Worm (Caenorhabditis elegans) whole organism, young adult: Measurements from ENCODE around the gene dod-22.

Experiments used
- B0336.3 ChIP-seq: fragments of 200-800 bp; sonication (Bioruptor generic); IDR thresholded peaks from 2 replicates; pipeline ENCODE4 v1.3.6; 2022; ENCODE audit warnings: missing genetic modification characterization, missing compliant biosample characterization
- F33H1.4 ChIP-seq: fragments of 200-800 bp; sonication (Bioruptor generic); IDR thresholded peaks from 2 replicates; pipeline ENCODE4 v1.3.6; 2022; ENCODE audit warnings: missing genetic modification reagents, missing genetic modification characterization, missing compliant biosample characterization
- F37B4.10 ChIP-seq: fragments of 200-800 bp; sonication (Bioruptor generic); IDR thresholded peaks from 2 replicates; pipeline ENCODE4 v1.3.6; 2022; ENCODE audit warnings: missing genetic modification characterization, missing compliant biosample characterization
- F57A8.1 ChIP-seq: fragments of 200-800 bp; sonication (Bioruptor generic); optimal IDR thresholded peaks from 2 replicates; lab custom pipeline; 2018; ENCODE audit warnings: mild to moderate bottlenecking, missing genetic modification characterization, moderate library complexity, missing compliant biosample characterization
- K11D2.4 ChIP-seq: fragments of 200-800 bp; sonication (Bioruptor generic); IDR thresholded peaks from 2 replicates; pipeline ENCODE4 v1.3.6; 2022; ENCODE audit warnings: missing genetic modification reagents, missing genetic modification characterization, missing compliant biosample characterization
- Y95B8A.8 ChIP-seq: fragments of 200-800 bp; sonication (Bioruptor generic); IDR thresholded peaks from 2 replicates; pipeline ENCODE4 v1.3.6; 2022; ENCODE audit warnings: missing genetic modification reagents, missing genetic modification characterization, missing compliant biosample characterization
- ZK185.1 ChIP-seq: sonication (generic microtip); optimal IDR thresholded peaks from 2 replicates; lab custom pipeline; 2016; ENCODE audit warnings: mild to moderate bottlenecking, missing genetic modification characterization, missing compliant biosample characterization; ENCODE audit not compliant: poor library complexity, severe bottlenecking
- akir-1 ChIP-seq: fragments of 200-800 bp; sonication (Bioruptor generic); optimal IDR thresholded peaks from 2 replicates; lab custom pipeline; 2018; ENCODE audit warnings: mild to moderate bottlenecking, missing genetic modification characterization, moderate library complexity, missing compliant biosample characterization
- aptf-2 ChIP-seq: fragments of 200-800 bp; sonication (Bioruptor generic); conservative IDR thresholded peaks from 2 replicates; pipeline ENCODE4 v1.3.6; 2022; ENCODE audit warnings: missing genetic modification reagents, missing genetic modification characterization, missing compliant biosample characterization
- atf-7 ChIP-seq: sonication (generic microtip); optimal IDR thresholded peaks from 2 replicates; lab custom pipeline; 2017; ENCODE audit warnings: mild to moderate bottlenecking, missing genetic modification characterization, missing compliant biosample characterization
- attf-6 ChIP-seq: fragments of 200-800 bp; sonication (Bioruptor generic); IDR thresholded peaks from 2 replicates; pipeline ENCODE4 v1.3.6; 2022; ENCODE audit warnings: missing genetic modification reagents, missing genetic modification characterization, missing compliant biosample characterization
- cebp-1 ChIP-seq, 2 experiments: fragments of 200-800 bp in 1 of 2; sonication (Bioruptor generic) in 1 of 2; sonication (generic microtip) in 1 of 2; IDR thresholded peaks in 1 of 2; optimal IDR thresholded peaks in 1 of 2; 2 replicates each; pipeline versions ENCODE4 v1.3.6 to Lab custom; 2017 to 2022; ENCODE audit warnings: missing compliant biosample characterization in 2 of 2, missing genetic modification characterization in 2 of 2, mild to moderate bottlenecking in 1 of 2, missing genetic modification reagents in 1 of 2, moderate library complexity in 1 of 2
- ceh-58 ChIP-seq: fragments of 200-800 bp; sonication (Bioruptor generic); IDR thresholded peaks from 2 replicates; pipeline ENCODE4 v1.3.6; 2022; ENCODE audit warnings: missing genetic modification characterization, missing compliant biosample characterization
- ceh-91 ChIP-seq: fragments of 200-800 bp; sonication (Bioruptor generic); IDR thresholded peaks from 2 replicates; pipeline ENCODE4 v1.3.6; 2022; ENCODE audit warnings: missing genetic modification reagents, missing genetic modification characterization, missing compliant biosample characterization
- die-1 ChIP-seq: sonication (generic microtip); optimal IDR thresholded peaks from 2 replicates; lab custom pipeline; 2016; ENCODE audit warnings: missing genotype, mild to moderate bottlenecking, missing genetic modification characterization, missing compliant biosample characterization
- dox-1 ChIP-seq: fragments of 200-800 bp; sonication (Bioruptor generic); IDR thresholded peaks from 2 replicates; pipeline ENCODE4 v1.3.6; 2022; ENCODE audit warnings: missing genetic modification reagents, missing genetic modification characterization, missing compliant biosample characterization
- dpff-1 ChIP-seq: sonication (generic microtip); optimal IDR thresholded peaks from 2 replicates; lab custom pipeline; 2017; ENCODE audit warnings: mild to moderate bottlenecking, missing genetic modification characterization, missing compliant biosample characterization
- ets-4 ChIP-seq: fragments of 200-800 bp; sonication (Bioruptor generic); optimal IDR thresholded peaks from 2 replicates; lab custom pipeline; 2018; ENCODE audit warnings: mild to moderate bottlenecking, missing genetic modification characterization, missing compliant biosample characterization
- lin-26 ChIP-seq: fragments of 200-800 bp; sonication (Bioruptor generic); IDR thresholded peaks from 2 replicates; pipeline ENCODE4 v1.3.6; 2022; ENCODE audit warnings: missing genetic modification reagents, missing genetic modification characterization, missing compliant biosample characterization
- lin-35 ChIP-seq, 3 experiments: fragments of 150-350 bp in 2 of 3; sonication (generic microtip) in 1 of 3; optimal IDR thresholded peaks; 2 replicates each; lab custom pipeline; 2014 to 2018; ENCODE audit warnings: missing biosample characterization in 3 of 3, missing genetic modification characterization in 3 of 3, missing genetic modification reagents in 3 of 3
- madf-8 ChIP-seq: fragments of 200-800 bp; sonication (Bioruptor generic); conservative IDR thresholded peaks from 2 replicates; pipeline ENCODE4 v1.3.6; 2022; ENCODE audit warnings: missing genetic modification reagents, missing genetic modification characterization, missing compliant biosample characterization
- mcd-1 ChIP-seq: fragments of 200-800 bp; sonication (Bioruptor generic); IDR thresholded peaks from 2 replicates; pipeline ENCODE4 v1.3.6; 2022; ENCODE audit warnings: missing genetic modification reagents, missing genetic modification characterization, missing compliant biosample characterization
- nfya-2 ChIP-seq: fragments of 200-800 bp; sonication (Bioruptor generic); IDR thresholded peaks from 2 replicates; pipeline ENCODE4 v1.3.6; 2022; ENCODE audit warnings: missing genetic modification reagents, missing genetic modification characterization, missing compliant biosample characterization
- nhr-80 ChIP-seq: sonication (generic microtip); optimal IDR thresholded peaks from 2 replicates; lab custom pipeline; 2016; ENCODE audit warnings: missing genetic modification characterization, missing compliant biosample characterization
- pha-4 ChIP-seq: fragments of 150-350 bp; sonication (generic microtip); optimal IDR thresholded peaks from 2 replicates; lab custom pipeline; 2014; ENCODE audit warnings: missing biosample characterization, missing genetic modification reagents, missing genetic modification characterization
- repo-1 ChIP-seq: sonication (generic microtip); optimal IDR thresholded peaks from 2 replicates; lab custom pipeline; 2017; ENCODE audit warnings: mild to moderate bottlenecking, missing genetic modification characterization, missing compliant biosample characterization
- snpc-1.3 ChIP-seq: sonication (generic microtip); optimal IDR thresholded peaks from 2 replicates; lab custom pipeline; 2017; ENCODE audit warnings: missing genetic modification characterization, mild to moderate bottlenecking, missing compliant biosample characterization, antibody characterized with exemption, moderate library complexity, missing genotype, missing genetic modification reagents; ENCODE audit not compliant: insufficient read depth
- sptf-2 ChIP-seq: fragments of 200-800 bp; sonication (Bioruptor generic); optimal IDR thresholded peaks from 2 replicates; lab custom pipeline; 2018; ENCODE audit warnings: mild to moderate bottlenecking, missing genetic modification characterization, missing compliant biosample characterization
- tbp1 ChIP-seq: fragments of 200-800 bp; sonication (Bioruptor generic); optimal IDR thresholded peaks from 2 replicates; lab custom pipeline; 2018; ENCODE audit warnings: mild to moderate bottlenecking, missing genetic modification characterization, missing compliant biosample characterization
- tbx-9 ChIP-seq: sonication (generic microtip); optimal IDR thresholded peaks from 2 replicates; lab custom pipeline; 2016; ENCODE audit warnings: borderline replicate concordance, missing genetic modification characterization, inconsistent platforms, missing compliant biosample characterization
- zfh-2 ChIP-seq: fragments of 200-800 bp; sonication (Bioruptor generic); conservative IDR thresholded peaks from 2 replicates; pipeline ENCODE4 v1.3.6; 2022; ENCODE audit warnings: missing genetic modification reagents, missing genetic modification characterization, missing compliant biosample characterization
- ztf-25 ChIP-seq: fragments of 200-800 bp; sonication (Bioruptor generic); IDR thresholded peaks from 2 replicates; pipeline ENCODE4 v1.3.6; 2022; ENCODE audit warnings: missing genetic modification reagents, missing genetic modification characterization, missing compliant biosample characterization

Gene dod-22

ce11 chrIV:12994376-12994775, 29.2 kb downstream of the dod-22 start, which contains the start of gene K10D11.4:
Gene K10D11.4 (minus strand): TSS chrIV:12994476.
- no peak for TF ChIP-seq mcd-1 (GFP tag; lab: Robert Waterston, UW)

- TF ChIP-seq ets-4 (no peak), pha-4 (tag; lab: Kevin White, UChicago) (no peak), B0336.3 (GFP tag; lab: Robert Waterston, UW) (no peak), atf-7 (no peak), repo-1 (tag; lab: Kevin White, UChicago) (no peak), ceh-58 (GFP tag; lab: Robert Waterston, UW) (no peak), aptf-2 (GFP tag; lab: Robert Waterston, UW) (no peak), zfh-2 (GFP tag; lab: Robert Waterston, UW) (no peak)
Measured at ce11 chrIV:12995886-12996285, 30.7 kb downstream of the dod-22 start, which contains the start of gene K10D11.7. Gene K10D11.7 (minus strand): TSS chrIV:12995986.

ce11 chrIV:12997560-12997959, 32.4 kb downstream of the dod-22 start:
- no peak for TF ChIP-seq dpff-1 (tag; lab: Kevin White, UChicago)
- TF ChIP-seq tbx-9 (tag; lab: Kevin White, UChicago) = no peak
- TF ChIP-seq lin-35 (GFP tag; optimal IDR thresholded peaks at IDR 0.05; lab: Kevin White, UChicago) = no peak
- no peak for TF ChIP-seq akir-1
- no peak for TF ChIP-seq lin-26 (GFP tag; lab: Robert Waterston, UW)
- TF ChIP-seq ceh-91 (GFP tag; lab: Robert Waterston, UW) = no peak
- TF ChIP-seq Y95B8A.8 (GFP tag; lab: Robert Waterston, UW) = no peak
- TF ChIP-seq madf-8 = no peak
- no peak for TF ChIP-seq sptf-2 (GFP tag; lab: Kevin White, UChicago)
- no peak for TF ChIP-seq dox-1

- no peak for TF ChIP-seq tbp1 (GFP tag; lab: Kevin White, UChicago)
- TF ChIP-seq ztf-25 (GFP tag; lab: Robert Waterston, UW) = no peak
- no peak for TF ChIP-seq F57A8.1
- no peak for TF ChIP-seq F37B4.10 (GFP tag; lab: Robert Waterston, UW)
- no peak for TF ChIP-seq attf-6 (GFP tag; lab: Robert Waterston, UW)
- TF ChIP-seq F33H1.4 (GFP tag; lab: Robert Waterston, UW) = no peak
- no peak for TF ChIP-seq cebp-1 (GFP tag; IDR thresholded peaks at IDR 0.05; lab: Robert Waterston, UW)
- no peak for TF ChIP-seq cebp-1 (tag; optimal IDR thresholded peaks at IDR 0.05; lab: Kevin White, UChicago)
- TF ChIP-seq K11D2.4 (GFP tag; lab: Robert Waterston, UW) = no peak
- TF ChIP-seq ZK185.1 (tag; lab: Kevin White, UChicago) = no peak
- no peak for TF ChIP-seq ets-4
Measured at ce11 chrIV:12999087-12999486, 33.9 kb downstream of the dod-22 start.

ce11 chrIV:13008405-13009208, 43.4 kb downstream of the dod-22 start, which contains the start of gene mbk-2:
Gene mbk-2 (plus strand): TSS chrIV:13009158.
- TF ChIP-seq snpc-1.3 (tag; lab: Kevin White, UChicago) (no peak), die-1 (no peak), nhr-80 (tag; lab: Kevin White, UChicago) (peak; percentile 16), dpff-1 (tag; lab: Kevin White, UChicago) (no peak), nfya-2 (GFP tag; lab: Robert Waterston, UW) (no peak)
